Fruit fly (Drosophila melanogaster): Measurements from ENCODE around the gene bab2.

Gene bab2

dm6 chr3L:1206682-1207421 lies 29.8 kb upstream of the bab2 start, which contains the start of gene LysB:
TSS of gene LysB (plus strand) at chr3L:1207371.
- TF ChIP-seq CG1620 (GFP tag; optimal IDR thresholded peaks at IDR 0.05) (no peak), ovo (GFP tag; optimal IDR thresholded peaks at IDR 0.05) (no peak), Mnt (GFP tag; optimal IDR thresholded peaks at IDR 0.05) (no peak), CG12768 (GFP tag; optimal IDR thresholded peaks at IDR 0.05) (no peak), Hr96 (GFP tag; optimal IDR thresholded peaks at IDR 0.05) (no peak), CG5204 (GFP tag; optimal IDR thresholded peaks at IDR 0.05) (no peak), Crg-1 (GFP tag; optimal IDR thresholded peaks at IDR 0.05) (no peak), cnc (optimal IDR thresholded peaks at IDR 0.05) (no peak), cic (GFP tag; optimal IDR thresholded peaks at IDR 0.05) (no peak), bab1 (GFP tag; optimal IDR thresholded peaks at IDR 0.05) (no peak), tj (GFP tag; optimal IDR thresholded peaks at IDR 0.05) (no peak), CG11617 (GFP tag; optimal IDR thresholded peaks at IDR 0.05) (no peak), pad (GFP tag; optimal IDR thresholded peaks at IDR 0.05) (no peak), CG7045 (GFP tag; optimal IDR thresholded peaks at IDR 0.05) (no peak), CG7101 (tag; optimal IDR thresholded peaks at IDR 0.05) (no peak), Clk (GFP tag; optimal IDR thresholded peaks at IDR 0.05) (no peak), CG14711 (tag; optimal IDR thresholded peaks at IDR 0.05) (no peak), kay (GFP tag; ENCODE audit: borderline replicate concordance) (no peak), CG33017 (tag; optimal IDR thresholded peaks at IDR 0.05) (no peak), toe (GFP tag; optimal IDR thresholded peaks at IDR 0.05) (no peak)

dm6 chr3L:1204674-1205547 lies 27.8 kb upstream of the bab2 start, which contains the start of gene CG9119:
TSS of gene CG9119 (minus strand) at chr3L:1204795.
- TF ChIP-seq Clk (GFP tag; optimal IDR thresholded peaks at IDR 0.05), result peak; percentile 78
- peak; percentile 11 for TF ChIP-seq cic (GFP tag; optimal IDR thresholded peaks at IDR 0.05)
- peak; percentile 70 for TF ChIP-seq toe (GFP tag; optimal IDR thresholded peaks at IDR 0.05)
- TF ChIP-seq kay (GFP tag; ENCODE audit: borderline replicate concordance), result no peak
- TF ChIP-seq Mnt (GFP tag; optimal IDR thresholded peaks at IDR 0.05), result peak; percentile 22
- peak; percentile 55 for TF ChIP-seq pad (GFP tag; optimal IDR thresholded peaks at IDR 0.05)
- peak; percentile 84 for TF ChIP-seq Hr96 (GFP tag; optimal IDR thresholded peaks at IDR 0.05)
- TF ChIP-seq CG11617 (GFP tag; optimal IDR thresholded peaks at IDR 0.05), result peak; percentile 79
- TF ChIP-seq CG7045 (GFP tag; optimal IDR thresholded peaks at IDR 0.05), result peak; percentile 77
- no peak for TF ChIP-seq CG1620 (GFP tag; optimal IDR thresholded peaks at IDR 0.05)
- peak; percentile 72 for TF ChIP-seq CG33017 (tag; optimal IDR thresholded peaks at IDR 0.05)
- TF ChIP-seq CG14711 (tag; optimal IDR thresholded peaks at IDR 0.05), result peak; percentile 24
- TF ChIP-seq CG5204 (GFP tag; optimal IDR thresholded peaks at IDR 0.05), result peak; percentile 85
- TF ChIP-seq tj (GFP tag; optimal IDR thresholded peaks at IDR 0.05), result peak; percentile 44
- TF ChIP-seq cnc (optimal IDR thresholded peaks at IDR 0.05), result no peak
- no peak for TF ChIP-seq ovo (GFP tag; optimal IDR thresholded peaks at IDR 0.05)
- no peak for TF ChIP-seq bab1 (GFP tag; optimal IDR thresholded peaks at IDR 0.05)
- TF ChIP-seq Crg-1 (GFP tag; optimal IDR thresholded peaks at IDR 0.05), result peak; percentile 9
- peak; percentile 63 for TF ChIP-seq CG7101 (tag; optimal IDR thresholded peaks at IDR 0.05)
- TF ChIP-seq CG12768 (GFP tag; optimal IDR thresholded peaks at IDR 0.05), result peak; percentile 78

dm6 chr3L:1203855-1204431 lies 26.9 kb upstream of the bab2 start:
- no peak for TF ChIP-seq cic (GFP tag; optimal IDR thresholded peaks at IDR 0.05)
- TF ChIP-seq kay (GFP tag; ENCODE audit: borderline replicate concordance), result no peak
- no peak for TF ChIP-seq CG33017 (tag; optimal IDR thresholded peaks at IDR 0.05)
- no peak for TF ChIP-seq tj (GFP tag; optimal IDR thresholded peaks at IDR 0.05)
- no peak for TF ChIP-seq ovo (GFP tag; optimal IDR thresholded peaks at IDR 0.05)
- no peak for TF ChIP-seq CG7101 (tag; optimal IDR thresholded peaks at IDR 0.05)
- TF ChIP-seq Hr96 (GFP tag; optimal IDR thresholded peaks at IDR 0.05), result no peak
- no peak for TF ChIP-seq CG12768 (GFP tag; optimal IDR thresholded peaks at IDR 0.05)

- TF ChIP-seq cic (GFP tag; optimal IDR thresholded peaks at IDR 0.05) (peak; percentile 51), kay (GFP tag; ENCODE audit: borderline replicate concordance) (no peak), CG7101 (tag; optimal IDR thresholded peaks at IDR 0.05) (no peak)
Measured at dm6 chr3L:1202588-1203195, 25.6 kb upstream of the bab2 start, which contains the start of gene meep. TSS of gene meep (minus strand) at chr3L:1203036.

- TF ChIP-seq CG33017 (tag; optimal IDR thresholded peaks at IDR 0.05) (no peak), CG11617 (GFP tag; optimal IDR thresholded peaks at IDR 0.05) (no peak), CG12768 (GFP tag; optimal IDR thresholded peaks at IDR 0.05) (no peak)
Measured at dm6 chr3L:1200357-1201051, 23.4 kb upstream of the bab2 start, which contains the start of gene mwh. TSS of gene mwh (plus strand) at chr3L:1200786.
